Fruit fly (Drosophila melanogaster) whole organism, embryonic: ENCODE data around the gene Cdk7.

Source experiments
- Bgb ChIP-seq: fragments of 200-800 bp; sonication (Bioruptor generic); IDR thresholded peaks from 2 replicates; pipeline ENCODE4 v1.3.6; 2022; ENCODE audit warnings: missing biosample characterization, missing genetic modification characterization; ENCODE audit not compliant: partially characterized antibody
- C15 ChIP-seq: fragments of 200-800 bp; sonication (Bioruptor generic); IDR thresholded peaks from 3 replicates; pipeline ENCODE4 v1.3.6; 2022; ENCODE audit warnings: missing biosample characterization, missing genetic modification characterization
- CG10462 ChIP-seq: fragments of 200-800 bp; sonication (Bioruptor generic); optimal IDR thresholded peaks from 2 replicates; lab custom pipeline; 2016; ENCODE audit warnings: missing biosample characterization, missing genetic modification characterization
- CG10543 ChIP-seq: fragments of 200-800 bp; sonication (Bioruptor generic); optimal IDR thresholded peaks from 3 replicates; lab custom pipeline; 2017; ENCODE audit warnings: missing biosample characterization, mild to moderate bottlenecking, missing genetic modification characterization, moderate library complexity
- CG11504 ChIP-seq: fragments of 200-800 bp; sonication (Bioruptor generic); optimal IDR thresholded peaks from 3 replicates; lab custom pipeline; 2019; ENCODE audit warnings: missing biosample characterization, mild to moderate bottlenecking, missing genetic modification characterization, moderate library complexity
- CG13775 ChIP-seq: fragments of 200-800 bp; sonication (Bioruptor generic); optimal IDR thresholded peaks from 3 replicates; lab custom pipeline; 2017; ENCODE audit warnings: missing biosample characterization, mild to moderate bottlenecking, missing genetic modification characterization
- CG14050 ChIP-seq: fragments of 200-800 bp; sonication (Bioruptor generic); IDR thresholded peaks from 3 replicates; pipeline ENCODE4 v1.3.6; 2022; ENCODE audit warnings: missing biosample characterization, missing genetic modification characterization
- CG14441 ChIP-seq: fragments of 200-800 bp; sonication (Bioruptor generic); IDR thresholded peaks from 2 replicates; pipeline ENCODE4 v1.3.6; 2022; ENCODE audit warnings: missing biosample characterization, missing genetic modification characterization
- CG30403 ChIP-seq: fragments of 200-800 bp; sonication (Bioruptor generic); optimal IDR thresholded peaks from 3 replicates; lab custom pipeline; 2016; ENCODE audit warnings: missing biosample characterization, missing genetic modification characterization
- CG30431 ChIP-seq: fragments of 200-800 bp; sonication (Bioruptor generic); optimal IDR thresholded peaks from 2 replicates; lab custom pipeline; 2017; ENCODE audit warnings: missing biosample characterization, missing genetic modification characterization
- CG31441 ChIP-seq: fragments of 200-800 bp; sonication (Bioruptor generic); IDR thresholded peaks from 2 replicates; pipeline ENCODE4 v1.3.6; 2022; ENCODE audit warnings: missing biosample characterization, missing genetic modification characterization
- CG3163 ChIP-seq: fragments of 200-800 bp; sonication (Bioruptor generic); optimal IDR thresholded peaks from 3 replicates; lab custom pipeline; 2016; ENCODE audit warnings: missing biosample characterization, missing genetic modification characterization
- CG32532 ChIP-seq: fragments of 200-800 bp; sonication (Bioruptor generic); IDR thresholded peaks from 2 replicates; pipeline ENCODE4 v1.3.6; 2022; ENCODE audit warnings: missing biosample characterization, missing genetic modification characterization
- CG32767 ChIP-seq: fragments of 200-800 bp; sonication (Bioruptor generic); IDR thresholded peaks from 2 replicates; pipeline ENCODE4 v1.3.6; 2022; ENCODE audit warnings: missing biosample characterization, missing genetic modification characterization
- CG3407 ChIP-seq: fragments of 200-800 bp; sonication (Bioruptor generic); optimal IDR thresholded peaks from 2 replicates; lab custom pipeline; 2018; ENCODE audit warnings: missing biosample characterization, mild to moderate bottlenecking, missing genetic modification characterization
- CG34376 ChIP-seq: fragments of 200-800 bp; sonication (Bioruptor generic); optimal IDR thresholded peaks from 2 replicates; lab custom pipeline; 2018; ENCODE audit warnings: missing biosample characterization, mild to moderate bottlenecking, missing genetic modification characterization
- CG3847 ChIP-seq: fragments of 200-800 bp; sonication (Bioruptor generic); IDR thresholded peaks from 2 replicates; pipeline ENCODE4 v1.3.6; 2022; ENCODE audit warnings: missing biosample characterization, missing genetic modification characterization
- CG4328 ChIP-seq: fragments of 200-800 bp; sonication (Bioruptor generic); optimal IDR thresholded peaks from 3 replicates; lab custom pipeline; 2017; ENCODE audit warnings: missing biosample characterization, missing genetic modification reagents, missing genetic modification characterization
- CG4404 ChIP-seq: fragments of 200-800 bp; sonication (Bioruptor generic); IDR thresholded peaks from 2 replicates; pipeline ENCODE4 v1.3.6; 2022; ENCODE audit warnings: missing biosample characterization, missing genetic modification characterization
- CG7271 ChIP-seq: fragments of 200-800 bp; sonication (Bioruptor generic); optimal IDR thresholded peaks from 2 replicates; lab custom pipeline; 2018; ENCODE audit warnings: missing biosample characterization, mild to moderate bottlenecking, missing genetic modification characterization, moderate library complexity
- CG7745 ChIP-seq: fragments of 200-800 bp; sonication (Bioruptor generic); optimal IDR thresholded peaks from 2 replicates; lab custom pipeline; 2018; ENCODE audit warnings: missing biosample characterization, mild to moderate bottlenecking, missing genetic modification characterization, moderate library complexity
- CG7839 ChIP-seq: fragments of 200-800 bp; sonication (Bioruptor generic); optimal IDR thresholded peaks from 3 replicates; lab custom pipeline; 2018; ENCODE audit warnings: missing biosample characterization, mild to moderate bottlenecking, missing genetic modification characterization, moderate library complexity
- CG9437 ChIP-seq: fragments of 200-800 bp; sonication (Bioruptor generic); optimal IDR thresholded peaks from 2 replicates; lab custom pipeline; 2018; ENCODE audit warnings: missing biosample characterization, mild to moderate bottlenecking, missing genetic modification characterization
- CTCF ChIP-seq: fragments of 200-800 bp; sonication (Bioruptor generic); optimal IDR thresholded peaks from 2 replicates; lab custom pipeline; 2017; ENCODE audit warnings: missing biosample characterization, mild to moderate bottlenecking, missing genetic modification characterization, moderate library complexity
- Dp ChIP-seq: fragments of 200-800 bp; sonication (Bioruptor generic); optimal IDR thresholded peaks from 2 replicates; lab custom pipeline; 2018; ENCODE audit warnings: missing biosample characterization, mild to moderate bottlenecking, missing genetic modification characterization, moderate library complexity
- Dref ChIP-seq: fragments of 200-800 bp; sonication (Bioruptor generic); IDR thresholded peaks from 2 replicates; pipeline ENCODE4 v1.3.6; 2022; ENCODE audit warnings: missing biosample characterization, missing genetic modification characterization
- Elba2 ChIP-seq: fragments of 200-800 bp; sonication (Bioruptor generic); optimal IDR thresholded peaks from 3 replicates; lab custom pipeline; 2016; ENCODE audit warnings: missing biosample characterization, missing genetic modification characterization
- Mes4 ChIP-seq: fragments of 200-800 bp; sonication (Bioruptor generic); optimal IDR thresholded peaks from 2 replicates; lab custom pipeline; 2016; ENCODE audit warnings: missing biosample characterization, missing genetic modification characterization
- Mrtf ChIP-seq: fragments of 200-800 bp; sonication (Bioruptor generic); IDR thresholded peaks from 3 replicates; pipeline ENCODE4 v1.3.6; 2022; ENCODE audit warnings: missing biosample characterization, missing genetic modification characterization
- Sry-δ ChIP-seq: fragments of 200-800 bp; sonication (Bioruptor generic); optimal IDR thresholded peaks from 2 replicates; lab custom pipeline; 2016; ENCODE audit warnings: missing biosample characterization, missing genetic modification characterization
- Ssrp ChIP-seq: fragments of 200-800 bp; sonication (Bioruptor generic); optimal IDR thresholded peaks from 2 replicates; lab custom pipeline; 2018; ENCODE audit warnings: missing biosample characterization, mild to moderate bottlenecking, missing genetic modification characterization, moderate library complexity
- YL-1 ChIP-seq: fragments of 200-800 bp; sonication (Bioruptor generic); optimal IDR thresholded peaks from 3 replicates; lab custom pipeline; 2017; ENCODE audit warnings: missing biosample characterization, mild to moderate bottlenecking, missing genetic modification characterization
- bsh ChIP-seq, 2 experiments: fragments of 200-800 bp; sonication (Bioruptor generic); optimal IDR thresholded peaks; 2 replicates each; lab custom pipeline; 2017 to 2018; ENCODE audit warnings: mild to moderate bottlenecking in 2 of 2, missing biosample characterization in 2 of 2, missing genetic modification characterization in 2 of 2, moderate library complexity in 1 of 2
- chinmo ChIP-seq: fragments of 200-800 bp; sonication (Bioruptor generic); IDR thresholded peaks from 4 replicates; pipeline ENCODE4 v1.3.6; 2022; ENCODE audit warnings: missing biosample characterization, missing genetic modification characterization; ENCODE audit not compliant: partially characterized antibody
- danr ChIP-seq: fragments of 200-800 bp; sonication (Bioruptor generic); IDR thresholded peaks from 2 replicates; pipeline ENCODE4 v1.3.6; 2022; ENCODE audit warnings: missing biosample characterization, missing genetic modification characterization
- ewg ChIP-seq: fragments of 200-800 bp; sonication (Bioruptor generic); optimal IDR thresholded peaks from 3 replicates; lab custom pipeline; 2017; ENCODE audit warnings: mild to moderate bottlenecking, missing biosample characterization, missing genetic modification reagents, missing genetic modification characterization
- gt ChIP-seq: fragments of 200-800 bp; sonication (Bioruptor generic); IDR thresholded peaks from 2 replicates; pipeline ENCODE4 v1.3.6; 2022; ENCODE audit warnings: missing biosample characterization, missing genetic modification characterization
- hkb ChIP-seq, 2 experiments: fragments of 200-800 bp in 1 of 2; fragments of >200 bp in 1 of 2; sonication (Bioruptor generic) in 1 of 2; IDR thresholded peaks in 1 of 2; optimal IDR thresholded peaks in 1 of 2; 2 replicates each; pipeline versions ENCODE4 v1.3.6 to Lab custom; 2017 to 2022; ENCODE audit warnings: missing biosample characterization in 1 of 2, missing genetic modification characterization in 1 of 2
- jigr1 ChIP-seq: fragments of 200-800 bp; sonication (Bioruptor generic); IDR thresholded peaks from 3 replicates; pipeline ENCODE4 v1.3.6; 2022; ENCODE audit warnings: missing biosample characterization, missing genetic modification characterization
- nerfin-1 ChIP-seq: fragments of 200-800 bp; sonication (Bioruptor generic); optimal IDR thresholded peaks from 3 replicates; lab custom pipeline; 2019; ENCODE audit warnings: missing biosample characterization, mild to moderate bottlenecking, missing genetic modification characterization, moderate library complexity
- nom ChIP-seq: fragments of 200-800 bp; sonication (Bioruptor generic); optimal IDR thresholded peaks from 2 replicates; lab custom pipeline; 2017; ENCODE audit warnings: missing biosample characterization, missing genetic modification characterization, mild to moderate bottlenecking, moderate library complexity, missing genetic modification reagents
- seq ChIP-seq: fragments of 200-800 bp; sonication (Bioruptor generic); IDR thresholded peaks from 2 replicates; pipeline ENCODE4 v1.3.6; 2022; ENCODE audit warnings: missing biosample characterization, missing genetic modification characterization
- slbo ChIP-seq: fragments of 200-800 bp; sonication (Bioruptor generic); IDR thresholded peaks from 2 replicates; pipeline ENCODE4 v1.3.6; 2022; ENCODE audit warnings: missing biosample characterization, missing genetic modification characterization
- sob ChIP-seq: fragments of 200-800 bp; sonication (Bioruptor generic); IDR thresholded peaks from 2 replicates; pipeline ENCODE4 v1.3.6; 2022; ENCODE audit warnings: missing biosample characterization, missing genetic modification characterization
- tap ChIP-seq: fragments of 200-800 bp; optimal IDR thresholded peaks from 3 replicates; lab custom pipeline; 2019; ENCODE audit warnings: missing biosample characterization, mild to moderate bottlenecking, missing genetic modification characterization, moderate library complexity
- tll ChIP-seq, 2 experiments: fragments of 200-800 bp in 1 of 2; fragments of >200 bp in 1 of 2; sonication (Bioruptor generic) in 1 of 2; optimal IDR thresholded peaks; 2 replicates each; lab custom pipeline; 2017 to 2019; ENCODE audit warnings: missing biosample characterization in 2 of 2, missing genetic modification characterization in 2 of 2, mild to moderate bottlenecking in 1 of 2, moderate library complexity in 1 of 2
- wor ChIP-seq: fragments of 200-800 bp; sonication (Bioruptor generic); IDR thresholded peaks from 2 replicates; pipeline ENCODE4 v1.3.6; 2022; ENCODE audit warnings: missing biosample characterization, missing genetic modification characterization
- zen2 ChIP-seq: fragments of 200-800 bp; sonication (Bioruptor generic); IDR thresholded peaks from 3 replicates; pipeline ENCODE4 v1.3.6; 2022; ENCODE audit warnings: missing biosample characterization, missing genetic modification characterization; ENCODE audit not compliant: partially characterized antibody

Cdk7 gene

DNA sequence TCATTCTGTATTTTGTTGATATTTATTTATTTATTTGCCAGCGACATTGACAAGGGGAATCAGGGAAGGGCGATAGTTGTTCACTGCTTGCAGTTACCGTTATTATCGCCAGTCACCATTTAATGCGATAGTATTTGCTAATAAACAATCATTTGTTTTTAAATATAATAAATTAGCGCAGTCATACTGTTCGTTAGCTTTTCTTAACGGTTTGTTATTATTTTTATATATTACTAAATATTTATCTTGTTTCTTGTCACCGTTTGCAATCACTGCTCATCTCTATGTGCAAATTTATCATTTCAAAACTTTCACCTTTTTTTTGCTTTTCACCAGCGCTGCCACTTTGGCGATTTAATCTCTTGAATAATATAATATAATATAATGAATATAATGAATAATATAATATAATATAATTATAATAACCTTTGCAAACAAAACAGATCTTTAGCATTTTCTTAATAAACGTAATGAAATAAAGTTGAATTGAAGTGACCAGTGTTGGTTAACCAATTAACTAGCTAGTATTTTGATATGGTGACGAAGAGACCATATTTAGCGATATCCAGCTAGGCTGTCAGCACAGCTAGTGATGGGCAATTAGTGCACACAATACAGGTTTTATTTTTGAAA lies 20.6 kb upstream of the Cdk7 start, which contains the start of the genes CG3309 and XRCC1 (continued):
- TF ChIP-seq zen2 (GFP tag; lab: Robert Waterston, UW), result peak; percentile 42; the same call in 1 of the 3 replicates
- peak; percentile 81 for TF ChIP-seq slbo (GFP tag; lab: Robert Waterston, UW)
- peak; percentile 59 for TF ChIP-seq CG11504 (tag; lab: Kevin White, UChicago)
- no peak for TF ChIP-seq Mrtf
- TF ChIP-seq Dref (GFP tag; lab: Robert Waterston, UW), result 0 out of 2 replicates have a peak, but pooled peaks have one; percentile 30
- TF ChIP-seq CG30431, result peak; percentile 1
- peak; percentile 13 for TF ChIP-seq ewg
- TF ChIP-seq Sry-δ, result peak; percentile 68
- no peak for TF ChIP-seq tll (GFP tag; optimal IDR thresholded peaks at IDR 0.05; lab: Kevin White, UChicago)
- peak; percentile 74 for TF ChIP-seq CG13775 (GFP tag; lab: Kevin White, UChicago)
- TF ChIP-seq CG32532 (GFP tag; lab: Robert Waterston, UW), result peak; percentile 34
- peak; percentile 36 for TF ChIP-seq CG9437 (GFP tag; lab: Kevin White, UChicago)
- TF ChIP-seq CG4328, result no peak
- TF ChIP-seq CG7839, result peak; percentile 47
- TF ChIP-seq CG10462 (GFP tag; lab: Kevin White, UChicago), result peak; percentile 24
- TF ChIP-seq nerfin-1 (tag; lab: Kevin White, UChicago), result no peak
- peak; percentile 54 for TF ChIP-seq CG3847 (GFP tag; lab: Robert Waterston, UW)
- 0 out of 4 replicates have a peak, but pooled peaks have one; percentile 18 for TF ChIP-seq chinmo (GFP tag; lab: Robert Waterston, UW)
- TF ChIP-seq Ssrp (tag; lab: Kevin White, UChicago), result peak; percentile 51
- TF ChIP-seq Elba2, result peak; percentile 20
- no peak for TF ChIP-seq Mes4 (GFP tag; lab: Kevin White, UChicago)
- peak; percentile 6 for TF ChIP-seq tap (tag; lab: Kevin White, UChicago)
- TF ChIP-seq CTCF (GFP tag; lab: Kevin White, UChicago), result no peak
- no peak for TF ChIP-seq CG3163 (GFP tag; lab: Kevin White, UChicago)
- TF ChIP-seq CG7745, result no peak
- TF ChIP-seq CG31441 (GFP tag; lab: Robert Waterston, UW), result peak; percentile 94
- peak; percentile 33 for TF ChIP-seq CG10543 (GFP tag; lab: Kevin White, UChicago)
- TF ChIP-seq hkb (optimal IDR thresholded peaks at IDR 0.05; lab: Kevin White, UChicago), result no peak
- TF ChIP-seq hkb (GFP tag; IDR thresholded peaks at IDR 0.05; lab: Robert Waterston, UW), result peak; percentile 46; the same call in 1 of the 2 replicates
- TF ChIP-seq CG4404, result peak; percentile 45; the same call in 1 of the 2 replicates
- peak in 1 of 2 experiments; percentile 51 for TF ChIP-seq bsh (GFP tag; optimal IDR thresholded peaks at IDR 0.05; lab: Kevin White, UChicago)
- no peak for TF ChIP-seq jigr1 (GFP tag; lab: Robert Waterston, UW)
- no peak for TF ChIP-seq danr
- 0 out of 2 replicates have a peak, but pooled peaks have one; percentile 49 for TF ChIP-seq seq (GFP tag; lab: Robert Waterston, UW)
- peak; percentile 22 for TF ChIP-seq YL-1
- peak; percentile 35; the same call in 1 of the 2 replicates for TF ChIP-seq CG14441 (GFP tag; lab: Robert Waterston, UW)
- TF ChIP-seq CG7271, result no peak
- TF ChIP-seq CG30403, result peak; percentile 55
- peak; percentile 50; the same call in 1 of the 2 replicates for TF ChIP-seq sob
- TF ChIP-seq Bgb (GFP tag; lab: Robert Waterston, UW), result peak; percentile 80
- peak; percentile 28; the same call in 1 of the 3 replicates for TF ChIP-seq C15 (GFP tag; lab: Robert Waterston, UW)
- peak; percentile 31 for TF ChIP-seq Dp (GFP tag; lab: Kevin White, UChicago)
- no peak for TF ChIP-seq nom
- peak; percentile 22; the same call in 1 of the 2 replicates for TF ChIP-seq wor (GFP tag; lab: Robert Waterston, UW)
- TF ChIP-seq CG32767 (GFP tag; lab: Robert Waterston, UW), result no peak; the same call in 1 of the 2 replicates
- TF ChIP-seq CG34376, result peak; percentile 7
- TF ChIP-seq CG3407, result peak; percentile 7
- TF ChIP-seq CG14050 (GFP tag; lab: Robert Waterston, UW), result peak; percentile 13; the same call in 1 of the 3 replicates
- peak; percentile 28; the same call in 1 of the 2 replicates for TF ChIP-seq gt (GFP tag; lab: Robert Waterston, UW)
